Fruit fly (Drosophila melanogaster): ENCODE measurements around the gene CG44422.
A peak's percentile ranks its signal among the peaks of the same experiment; 100 is the strongest.

CG44422 gene

dm6 chrX:11302683-11303082 lies at the start of gene CG44422:
CG44422 (minus strand) TSS chrX:11302783.
- TF ChIP-seq pan (optimal IDR thresholded peaks at IDR 0.05) (no peak), Mio (GFP tag; optimal IDR thresholded peaks at IDR 0.05) (no peak), fru (GFP tag; optimal IDR thresholded peaks at IDR 0.05) (no peak), CG9705 (GFP tag; optimal IDR thresholded peaks at IDR 0.05) (no peak), brk (GFP tag; optimal IDR thresholded peaks at IDR 0.05) (no peak), Sp1 (GFP tag; optimal IDR thresholded peaks at IDR 0.05) (no peak)

dm6 chrX:11351351-11351750 lies 48.8 kb upstream of the CG44422 start:
- TF ChIP-seq sv (GFP tag; optimal IDR thresholded peaks at IDR 0.05) (peak; percentile 79), GATAd (GFP tag; optimal IDR thresholded peaks at IDR 0.05) (peak; percentile 48), Abd-B (GFP tag; optimal IDR thresholded peaks at IDR 0.05) (no peak), Vsx2 (GFP tag; optimal IDR thresholded peaks at IDR 0.05; ENCODE audit: partially characterized antibody) (no peak), woc (GFP tag; optimal IDR thresholded peaks at IDR 0.05) (peak; percentile 84), lola (GFP tag; optimal IDR thresholded peaks at IDR 0.05) (no peak), h (GFP tag; optimal IDR thresholded peaks at IDR 0.05) (peak; percentile 95), tai (GFP tag; optimal IDR thresholded peaks at IDR 0.05) (no peak), psq (GFP tag; optimal IDR thresholded peaks at IDR 0.05) (peak; percentile 81), Dif (GFP tag; optimal IDR thresholded peaks at IDR 0.05; ENCODE audit: partially characterized antibody) (no peak), jim (GFP tag; optimal IDR thresholded peaks at IDR 0.05) (peak; percentile 68), sage (GFP tag; optimal IDR thresholded peaks at IDR 0.05) (peak; percentile 77), Hnf4 (GFP tag; optimal IDR thresholded peaks at IDR 0.05) (peak; percentile 93), CG9705 (GFP tag; optimal IDR thresholded peaks at IDR 0.05) (peak; percentile 80), pan (optimal IDR thresholded peaks at IDR 0.05) (no peak), brk (GFP tag; optimal IDR thresholded peaks at IDR 0.05) (no peak), foxo (GFP tag; optimal IDR thresholded peaks at IDR 0.05) (peak; percentile 46 to 96), OdsH (GFP tag; optimal IDR thresholded peaks at IDR 0.05) (peak; percentile 91), Rel (GFP tag; optimal IDR thresholded peaks at IDR 0.05) (no peak), Rel (tag; optimal IDR thresholded peaks at IDR 0.05) (peak; percentile 72), br (GFP tag; optimal IDR thresholded peaks at IDR 0.05) (peak; percentile 93), Myc (optimal IDR thresholded peaks at IDR 0.05) (no peak), ey (GFP tag; optimal IDR thresholded peaks at IDR 0.05) (peak; percentile 95), Dfd (GFP tag; optimal IDR thresholded peaks at IDR 0.05) (no peak), Jra (GFP tag; optimal IDR thresholded peaks at IDR 0.05) (peak; percentile 71), CrebA (GFP tag; optimal IDR thresholded peaks at IDR 0.05; ENCODE audit: borderline replicate concordance) (no peak), fru (GFP tag; optimal IDR thresholded peaks at IDR 0.05) (peak; percentile 92), Hr83 (GFP tag; optimal IDR thresholded peaks at IDR 0.05; ENCODE audit: poor library complexity, severe bottlenecking) (peak; percentile 93), Sp1 (GFP tag; optimal IDR thresholded peaks at IDR 0.05) (peak; percentile 86), dsf (GFP tag; optimal IDR thresholded peaks at IDR 0.05; ENCODE audit: borderline replicate concordance) (no peak), Mio (GFP tag; optimal IDR thresholded peaks at IDR 0.05) (peak; percentile 81), N (GFP tag; optimal IDR thresholded peaks at IDR 0.05) (no peak), Hr78 (GFP tag; optimal IDR thresholded peaks at IDR 0.05) (no peak), dl (GFP tag; optimal IDR thresholded peaks at IDR 0.05; ENCODE audit: insufficient read depth in 1 of 2, partially characterized antibody in 2 of 2) (no peak), usp (GFP tag; optimal IDR thresholded peaks at IDR 0.05) (no peak), CG32264 (GFP tag; optimal IDR thresholded peaks at IDR 0.05) (peak; percentile 83), dmrt93B (GFP tag; optimal IDR thresholded peaks at IDR 0.05) (peak; percentile 88), HLH106 (tag; optimal IDR thresholded peaks at IDR 0.05) (peak; percentile 92), rgr (GFP tag; optimal IDR thresholded peaks at IDR 0.05) (peak; percentile 96)

All from whole organism, wandering third instar larva.